Worm (Caenorhabditis elegans): ENCODE data around the gene let-767.

DNA sequence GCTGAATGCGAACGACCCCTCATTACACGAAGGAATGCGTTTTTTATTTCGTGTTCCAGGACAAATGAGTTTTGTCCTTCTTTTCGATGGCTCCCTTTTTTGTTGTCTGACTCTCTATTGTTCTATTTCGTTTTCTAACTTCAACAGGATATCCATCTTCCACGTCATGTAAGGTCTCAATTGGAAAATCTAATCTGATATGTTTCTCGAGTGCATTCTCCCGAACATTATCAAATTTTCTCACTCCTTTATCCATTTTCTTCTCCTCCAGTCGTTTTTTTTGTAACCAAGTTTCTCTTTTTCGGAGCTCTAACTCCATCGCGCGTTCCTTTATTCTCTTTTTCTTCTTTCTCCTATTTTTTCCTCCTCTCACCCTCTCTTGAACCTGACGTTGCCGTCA lies 10.7 kb upstream of the let-767 start:
- TF ChIP-seq aly-2 (tag; optimal IDR thresholded peaks at IDR 0.05) = no peak
- no peak for TF ChIP-seq egl-27 (tag; optimal IDR thresholded peaks at IDR 0.05)
- TF ChIP-seq nhr-23 (tag; optimal IDR thresholded peaks at IDR 0.05) = no peak
- no peak for TF ChIP-seq lin-13 (GFP tag; optimal IDR thresholded peaks at IDR 0.05)
- TF ChIP-seq ztf-11 (tag; optimal IDR thresholded peaks at IDR 0.05) = no peak
- no peak for TF ChIP-seq elt-1 (tag; optimal IDR thresholded peaks at IDR 0.05)
- TF ChIP-seq unc-62 (GFP tag; optimal IDR thresholded peaks at IDR 0.05) = no peak
- TF ChIP-seq nhr-77 (tag; optimal IDR thresholded peaks at IDR 0.05) = no peak

Measured in whole organism, L2 larva.